Fruit fly (Drosophila melanogaster) whole organism, embryonic: ENCODE data around the gene Sur.

Experiments
- Asciz ChIP-seq: fragments of 200-800 bp; sonication (Bioruptor generic); optimal IDR thresholded peaks from 2 replicates; lab custom pipeline; 2017; ENCODE audit warnings: missing biosample characterization, mild to moderate bottlenecking, missing genetic modification characterization, missing genetic modification reagents
- CG10209 ChIP-seq: fragments of 200-800 bp; sonication (Bioruptor generic); optimal IDR thresholded peaks from 3 replicates; lab custom pipeline; 2017; ENCODE audit warnings: missing biosample characterization, mild to moderate bottlenecking, missing genetic modification characterization, missing genetic modification reagents
- CG10565 ChIP-seq: fragments of 200-800 bp; sonication (Bioruptor generic); optimal IDR thresholded peaks from 3 replicates; lab custom pipeline; 2016; ENCODE audit warnings: missing biosample characterization, mild to moderate bottlenecking, missing genetic modification characterization
- CG10654 ChIP-seq: fragments of 200-800 bp; sonication (Bioruptor generic); optimal IDR thresholded peaks from 2 replicates; lab custom pipeline; 2016; ENCODE audit warnings: missing biosample characterization, missing genetic modification characterization
- CG11560 ChIP-seq: fragments of 200-800 bp; sonication (Bioruptor generic); IDR thresholded peaks from 3 replicates; pipeline ENCODE4 v1.3.6; 2022; ENCODE audit warnings: missing biosample characterization, missing genetic modification characterization
- CG11696 ChIP-seq: fragments of 200-800 bp; sonication (Bioruptor generic); IDR thresholded peaks from 2 replicates; pipeline ENCODE4 v1.3.6; 2022; ENCODE audit warnings: missing biosample characterization, missing genetic modification characterization
- CG13123 ChIP-seq: fragments of 200-800 bp; sonication (Bioruptor generic); optimal IDR thresholded peaks from 2 replicates; lab custom pipeline; 2016; ENCODE audit warnings: missing biosample characterization, missing genetic modification characterization
- CG1647 ChIP-seq: fragments of 200-800 bp; sonication (Bioruptor generic); optimal IDR thresholded peaks from 3 replicates; lab custom pipeline; 2016; ENCODE audit warnings: missing biosample characterization, missing genetic modification characterization
- CG17612 ChIP-seq: fragments of 200-800 bp; sonication (Bioruptor generic); IDR thresholded peaks from 2 replicates; pipeline ENCODE4 v1.3.6; 2022; ENCODE audit warnings: missing biosample characterization, missing genetic modification characterization
- CG17912 ChIP-seq: fragments of 200-800 bp; sonication (Bioruptor generic); optimal IDR thresholded peaks from 2 replicates; lab custom pipeline; 2018; ENCODE audit warnings: missing biosample characterization, mild to moderate bottlenecking, missing genetic modification characterization
- CG18262 ChIP-seq: fragments of 200-800 bp; optimal IDR thresholded peaks from 3 replicates; lab custom pipeline; 2019; ENCODE audit warnings: missing biosample characterization, mild to moderate bottlenecking, missing genetic modification characterization, moderate library complexity
- CG18599 ChIP-seq: fragments of 200-800 bp; sonication (Bioruptor generic); optimal IDR thresholded peaks from 3 replicates; lab custom pipeline; 2017; ENCODE audit warnings: missing biosample characterization, missing genetic modification characterization, mild to moderate bottlenecking, moderate library complexity, missing genetic modification reagents
- CG2129 ChIP-seq: fragments of 200-800 bp; sonication (Bioruptor generic); IDR thresholded peaks from 2 replicates; pipeline ENCODE4 v1.3.6; 2022; ENCODE audit warnings: missing biosample characterization, missing genetic modification characterization; ENCODE audit not compliant: partially characterized antibody
- CG3726 ChIP-seq: fragments of 200-800 bp; sonication (Bioruptor generic); IDR thresholded peaks from 3 replicates; pipeline ENCODE4, ENCODE4 v1.3.6; 2022; ENCODE audit warnings: missing biosample characterization, missing genetic modification characterization
- CG42726 ChIP-seq: fragments of 200-800 bp; sonication (Bioruptor generic); IDR thresholded peaks from 2 replicates; pipeline ENCODE4 v1.3.6; 2022; ENCODE audit warnings: missing biosample characterization, missing genetic modification characterization; ENCODE audit not compliant: partially characterized antibody
- CG6791 ChIP-seq: fragments of 200-800 bp; sonication (Bioruptor generic); IDR thresholded peaks from 3 replicates; pipeline ENCODE4 v1.3.6; 2022; ENCODE audit warnings: missing biosample characterization, missing genetic modification characterization; ENCODE audit not compliant: partially characterized antibody
- CG7357 ChIP-seq: fragments of 200-800 bp; sonication (Bioruptor generic); IDR thresholded peaks from 3 replicates; pipeline ENCODE4 v1.3.6; 2022; ENCODE audit warnings: missing biosample characterization, missing genetic modification characterization
- CG8359 ChIP-seq: fragments of 200-800 bp; sonication (Bioruptor generic); optimal IDR thresholded peaks from 2 replicates; lab custom pipeline; 2017; ENCODE audit warnings: missing biosample characterization, mild to moderate bottlenecking, missing genetic modification characterization, borderline replicate concordance
- CG8765 ChIP-seq: fragments of 200-800 bp; sonication (Bioruptor generic); IDR thresholded peaks from 2 replicates; pipeline ENCODE4 v1.3.6; 2022; ENCODE audit warnings: missing biosample characterization, missing genetic modification characterization
- Dek ChIP-seq: fragments of 200-800 bp; sonication (Bioruptor generic); optimal IDR thresholded peaks from 3 replicates; lab custom pipeline; 2019; ENCODE audit warnings: missing biosample characterization, mild to moderate bottlenecking, missing genetic modification characterization, moderate library complexity
- Doc3 ChIP-seq: fragments of 200-800 bp; sonication (Bioruptor generic); IDR thresholded peaks from 3 replicates; pipeline ENCODE4 v1.3.6; 2022; ENCODE audit warnings: missing biosample characterization, missing genetic modification characterization; ENCODE audit not compliant: partially characterized antibody
- Elba2 ChIP-seq: fragments of 200-800 bp; sonication (Bioruptor generic); optimal IDR thresholded peaks from 3 replicates; lab custom pipeline; 2016; ENCODE audit warnings: missing biosample characterization, missing genetic modification characterization
- GATAe ChIP-seq: fragments of 200-800 bp; sonication (Bioruptor generic); conservative IDR thresholded peaks from 2 replicates; pipeline ENCODE4 v1.3.6; 2022; ENCODE audit warnings: missing biosample characterization, missing genetic modification characterization
- HHEX ChIP-seq: fragments of 200-800 bp; sonication (Bioruptor generic); optimal IDR thresholded peaks from 3 replicates; lab custom pipeline; 2017; ENCODE audit warnings: missing biosample characterization, mild to moderate bottlenecking, missing genetic modification characterization, missing genetic modification reagents
- Hsf ChIP-seq: fragments of 200-800 bp; sonication (Bioruptor generic); optimal IDR thresholded peaks from 3 replicates; lab custom pipeline; 2016; ENCODE audit warnings: missing biosample characterization, missing genetic modification characterization
- Lim3 ChIP-seq: fragments of 200-800 bp; sonication (Bioruptor generic); IDR thresholded peaks from 2 replicates; pipeline ENCODE4 v1.3.6; 2022; ENCODE audit warnings: missing biosample characterization, missing genetic modification characterization
- Lpt ChIP-seq: fragments of >200 bp; optimal IDR thresholded peaks from 2 replicates; lab custom pipeline; 2018; ENCODE audit warnings: missing biosample characterization, missing genetic modification characterization
- Mad ChIP-seq: fragments of 200-800 bp; sonication (Bioruptor generic); optimal IDR thresholded peaks from 2 replicates; lab custom pipeline; 2016; ENCODE audit warnings: missing biosample characterization, missing genetic modification characterization
- Mrtf ChIP-seq: fragments of 200-800 bp; sonication (Bioruptor generic); IDR thresholded peaks from 3 replicates; pipeline ENCODE4 v1.3.6; 2022; ENCODE audit warnings: missing biosample characterization, missing genetic modification characterization
- Nf-YA ChIP-seq: fragments of 200-800 bp; sonication (Bioruptor generic); IDR thresholded peaks from 2 replicates; pipeline ENCODE4 v1.3.6; 2022; ENCODE audit warnings: missing biosample characterization, missing genetic modification characterization
- Tbp ChIP-seq: fragments of >200 bp; optimal IDR thresholded peaks from 2 replicates; lab custom pipeline; 2018; ENCODE audit warnings: missing biosample characterization, missing genetic modification characterization
- ato ChIP-seq: fragments of 200-800 bp; sonication (Bioruptor generic); IDR thresholded peaks from 2 replicates; pipeline ENCODE4 v1.3.6; 2022; ENCODE audit warnings: missing biosample characterization, missing genetic modification characterization; ENCODE audit not compliant: partially characterized antibody
- bigmax ChIP-seq: fragments of 200-800 bp; sonication (Bioruptor generic); optimal IDR thresholded peaks from 2 replicates; lab custom pipeline; 2018; ENCODE audit warnings: missing biosample characterization, mild to moderate bottlenecking, missing genetic modification characterization
- chn ChIP-seq: fragments of 200-800 bp; sonication (Bioruptor generic); optimal IDR thresholded peaks from 2 replicates; lab custom pipeline; 2016; ENCODE audit warnings: missing biosample characterization, missing genetic modification characterization
- croc ChIP-seq: fragments of 200-800 bp; sonication (Bioruptor generic); conservative IDR thresholded peaks from 3 replicates; pipeline ENCODE4 v1.3.6; 2022; ENCODE audit warnings: missing biosample characterization, missing genetic modification characterization
- da ChIP-seq: fragments of 200-800 bp; sonication (Bioruptor generic); optimal IDR thresholded peaks from 2 replicates; lab custom pipeline; 2016; ENCODE audit warnings: missing biosample characterization, missing genetic modification characterization
- eve ChIP-seq, 2 experiments: fragments of >200 bp; optimal IDR thresholded peaks; 2 replicates each; lab custom pipeline; 2017; ENCODE audit warnings: missing biosample characterization in 2 of 2, missing genetic modification characterization in 2 of 2
- fd3F ChIP-seq: fragments of 200-800 bp; sonication (Bioruptor generic); optimal IDR thresholded peaks from 2 replicates; lab custom pipeline; 2018; ENCODE audit warnings: missing biosample characterization, mild to moderate bottlenecking, missing genetic modification characterization, moderate library complexity
- grau ChIP-seq: fragments of 200-800 bp; optimal IDR thresholded peaks from 3 replicates; lab custom pipeline; 2019; ENCODE audit warnings: missing biosample characterization, mild to moderate bottlenecking, missing genetic modification characterization, moderate library complexity
- ind ChIP-seq: fragments of 200-800 bp; sonication (Bioruptor generic); optimal IDR thresholded peaks from 3 replicates; lab custom pipeline; 2016; ENCODE audit warnings: missing biosample characterization, missing genetic modification characterization
- insv ChIP-seq, 2 experiments: fragments of 200-800 bp; sonication (Bioruptor generic); optimal IDR thresholded peaks; 3 replicates each; lab custom pipeline; 2016 to 2018; ENCODE audit warnings: missing biosample characterization in 2 of 2, missing genetic modification characterization in 2 of 2
- jumu ChIP-seq: fragments of 200-800 bp; sonication (Bioruptor generic); optimal IDR thresholded peaks from 3 replicates; lab custom pipeline; 2016; ENCODE audit warnings: missing biosample characterization, missing genetic modification characterization
- kah ChIP-seq: fragments of 200-800 bp; sonication (Bioruptor generic); optimal IDR thresholded peaks from 2 replicates; lab custom pipeline; 2018; ENCODE audit warnings: missing biosample characterization, mild to moderate bottlenecking, missing genetic modification characterization
- odd ChIP-seq: fragments of 200-800 bp; sonication (Bioruptor generic); optimal IDR thresholded peaks from 2 replicates; lab custom pipeline; 2017; ENCODE audit warnings: missing biosample characterization, mild to moderate bottlenecking, missing genetic modification characterization
- pnt ChIP-seq: fragments of 200-800 bp; sonication (Bioruptor generic); optimal IDR thresholded peaks from 3 replicates; lab custom pipeline; 2016; ENCODE audit warnings: missing biosample characterization, missing genetic modification characterization
- sc ChIP-seq, 3 experiments: fragments of >200 bp in 2 of 3; fragments of 200-800 bp in 1 of 3; sonication (Bioruptor generic) in 1 of 3; optimal IDR thresholded peaks; 2 replicates in 2 of 3; 3 replicates in 1 of 3; lab custom pipeline; 2017; ENCODE audit warnings: mild to moderate bottlenecking in 1 of 3, missing biosample characterization in 1 of 3, missing genetic modification characterization in 1 of 3, missing genetic modification reagents in 1 of 3
- sd ChIP-seq: fragments of 200-800 bp; sonication (Bioruptor generic); optimal IDR thresholded peaks from 3 replicates; lab custom pipeline; 2018; ENCODE audit warnings: missing biosample characterization, mild to moderate bottlenecking, missing genetic modification characterization, moderate library complexity
- tll ChIP-seq, 2 experiments: fragments of 200-800 bp in 1 of 2; fragments of >200 bp in 1 of 2; sonication (Bioruptor generic) in 1 of 2; optimal IDR thresholded peaks; 2 replicates each; lab custom pipeline; 2017 to 2019; ENCODE audit warnings: missing biosample characterization in 2 of 2, missing genetic modification characterization in 2 of 2, mild to moderate bottlenecking in 1 of 2, moderate library complexity in 1 of 2
- tx ChIP-seq: fragments of 200-800 bp; sonication (Bioruptor generic); optimal IDR thresholded peaks from 2 replicates; lab custom pipeline; 2016; ENCODE audit warnings: missing biosample characterization, missing genetic modification characterization

Sur gene

DNA sequence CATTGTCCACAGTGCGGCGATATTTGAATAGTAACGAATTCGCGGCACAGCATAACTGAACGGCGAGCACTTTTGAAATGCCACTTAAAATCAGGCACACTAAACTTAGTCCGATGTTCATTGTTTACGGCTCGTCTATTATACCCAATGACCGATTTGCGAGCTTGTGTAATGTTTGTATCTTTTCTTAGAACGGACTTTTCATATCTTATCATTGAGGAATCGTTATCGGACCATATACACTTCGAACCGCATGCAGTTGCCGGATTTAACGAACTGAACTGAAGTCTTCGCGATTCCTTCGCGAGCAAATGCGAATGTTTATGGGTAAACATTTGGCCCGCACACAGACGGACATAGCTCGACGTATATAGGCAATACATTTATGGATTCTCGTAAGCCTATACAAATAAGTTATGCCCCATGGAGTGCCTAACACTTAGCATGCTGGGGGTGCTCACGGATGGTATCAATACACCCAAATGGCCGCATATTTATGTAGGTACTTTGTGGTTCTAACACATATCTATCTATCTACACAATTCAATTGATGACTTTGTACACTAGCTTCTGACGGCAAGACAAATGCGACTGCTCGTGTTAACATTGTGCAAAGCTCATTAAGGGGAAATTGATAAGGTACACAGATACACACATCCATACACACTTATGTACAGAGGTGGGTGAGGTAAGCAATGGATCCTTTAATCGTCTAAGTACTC lies 39.0 kb upstream of the Sur start, which contains the start of gene mthl15 (continued):
- TF ChIP-seq Doc3 (GFP tag; lab: Robert Waterston, UW) (no peak), da (GFP tag; lab: Kevin White, UChicago) (no peak), HHEX (GFP tag; lab: Kevin White, UChicago) (no peak), Elba2 (GFP tag; lab: Kevin White, UChicago) (no peak), Lpt (GFP tag; lab: Kevin White, UChicago) (no peak), CG7357 (GFP tag; lab: Robert Waterston, UW) (no peak), CG1647 (no peak), Hsf (GFP tag; lab: Kevin White, UChicago) (no peak), CG17612 (GFP tag; lab: Robert Waterston, UW) (no peak), Mrtf (GFP tag; lab: Robert Waterston, UW) (no peak), kah (no peak), pnt (GFP tag; lab: Kevin White, UChicago) (no peak), insv (GFP tag; optimal IDR thresholded peaks at IDR 0.05; lab: Kevin White, UChicago) (no peak), CG10565 (no peak), jumu (GFP tag; lab: Kevin White, UChicago) (no peak), sc (optimal IDR thresholded peaks at IDR 0.05; lab: Kevin White, UChicago) (no peak), sc (GFP tag; optimal IDR thresholded peaks at IDR 0.05; lab: Kevin White, UChicago) (no peak), Mad (GFP tag; lab: Kevin White, UChicago) (no peak), chn (GFP tag; lab: Kevin White, UChicago) (no peak), ato (GFP tag; lab: Robert Waterston, UW) (no peak), CG18262 (tag; lab: Kevin White, UChicago) (no peak), Tbp (GFP tag; lab: Kevin White, UChicago) (no peak), odd (GFP tag; lab: Kevin White, UChicago) (no peak), croc (GFP tag; lab: Robert Waterston, UW) (no peak), CG10209 (no peak), Dek (tag; lab: Kevin White, UChicago) (no peak), tll (GFP tag; optimal IDR thresholded peaks at IDR 0.05; lab: Kevin White, UChicago) (peak in 1 of 2 experiments; percentile 26), bigmax (GFP tag; lab: Kevin White, UChicago) (no peak), Nf-YA (no peak), GATAe (GFP tag; lab: Robert Waterston, UW) (no peak), CG8359 (GFP tag; lab: Kevin White, UChicago) (no peak), eve (GFP tag; optimal IDR thresholded peaks at IDR 0.05; lab: Kevin White, UChicago) (peak in 1 of 2 experiments; percentile 62), CG6791 (GFP tag; lab: Robert Waterston, UW) (no peak), CG8765 (GFP tag; lab: Robert Waterston, UW) (no peak), CG2129 (GFP tag; lab: Robert Waterston, UW) (no peak), tx (no peak), fd3F (GFP tag; lab: Kevin White, UChicago) (no peak), ind (GFP tag; lab: Kevin White, UChicago) (no peak), CG11696 (no peak), CG17912 (GFP tag; lab: Kevin White, UChicago) (peak; percentile 22), CG13123 (GFP tag; lab: Kevin White, UChicago) (no peak), CG42726 (GFP tag; lab: Robert Waterston, UW) (no peak), CG11560 (tag; lab: Robert Waterston, UW) (no peak), CG10654 (GFP tag; lab: Kevin White, UChicago) (no peak), sd (tag; lab: Kevin White, UChicago) (peak; percentile 52), Asciz (peak; percentile 5), CG18599 (no peak), CG3726 (GFP tag; lab: Robert Waterston, UW) (no peak), Lim3 (GFP tag; lab: Robert Waterston, UW) (no peak), grau (no peak)
